Fruit fly (Drosophila melanogaster): Measurements from ENCODE around the gene CG14411.
A peak's percentile ranks its signal among the peaks of the same experiment; 100 is the strongest.

CG14411 gene

dm6 chrX:14882536-14883118 is 50.2 kb downstream of the CG14411 start, which contains the start of the genes CG45064 and CG45065 (continued):
- peak; percentile 78 for TF ChIP-seq B-H1 (GFP tag; IDR thresholded peaks at IDR 0.05)
- TF ChIP-seq E2f2 (GFP tag; IDR thresholded peaks at IDR 0.05): peak; percentile 45; the same call in 1 of the 2 replicates
- peak; percentile 0 for TF ChIP-seq CG14965 (GFP tag; optimal IDR thresholded peaks at IDR 0.05; ENCODE audit: borderline replicate concordance)
- no peak for TF ChIP-seq CG11085 (GFP tag; IDR thresholded peaks at IDR 0.05)
- TF ChIP-seq vfl (GFP tag; optimal IDR thresholded peaks at IDR 0.05): peak; percentile 62
- TF ChIP-seq pho (GFP tag; optimal IDR thresholded peaks at IDR 0.05): peak; percentile 73
- no peak for TF ChIP-seq pfk (GFP tag; optimal IDR thresholded peaks at IDR 0.05)
- peak; percentile 84 for TF ChIP-seq gcm (GFP tag; optimal IDR thresholded peaks at IDR 0.05)
- TF ChIP-seq CG10321 (GFP tag; IDR thresholded peaks at IDR 0.05): no peak
- TF ChIP-seq h (optimal IDR thresholded peaks at IDR 0.05): no peak
- TF ChIP-seq croc (GFP tag; conservative IDR thresholded peaks at IDR 0.05): peak; percentile 74
- TF ChIP-seq bbx (GFP tag; IDR thresholded peaks at IDR 0.05; ENCODE audit: partially characterized antibody): no peak
- TF ChIP-seq Tbp (GFP tag; optimal IDR thresholded peaks at IDR 0.05): no peak
- TF ChIP-seq CG4282 (GFP tag; optimal IDR thresholded peaks at IDR 0.05): no peak
- TF ChIP-seq Sin3A (optimal IDR thresholded peaks at IDR 0.05): no peak
- TF ChIP-seq Awh (GFP tag; IDR thresholded peaks at IDR 0.05): peak; percentile 93
- no peak for TF ChIP-seq Adf1 (GFP tag; IDR thresholded peaks at IDR 0.05)
- TF ChIP-seq rib (GFP tag; IDR thresholded peaks at IDR 0.05): no peak
- peak; percentile 67 for TF ChIP-seq dati (GFP tag; IDR thresholded peaks at IDR 0.05)
- peak; percentile 11 for TF ChIP-seq slou (GFP tag; optimal IDR thresholded peaks at IDR 0.05)
- peak; percentile 79 for TF ChIP-seq CG9609 (GFP tag; optimal IDR thresholded peaks at IDR 0.05)
- peak; percentile 38 for TF ChIP-seq dm (GFP tag; optimal IDR thresholded peaks at IDR 0.05)
- TF ChIP-seq Dip2 (GFP tag; IDR thresholded peaks at IDR 0.05): no peak
- peak; percentile 56 for TF ChIP-seq wdn (GFP tag; IDR thresholded peaks at IDR 0.05)
- TF ChIP-seq zf30C (GFP tag; optimal IDR thresholded peaks at IDR 0.05): peak; percentile 51
- peak; percentile 92; the same call in 2 of the 3 replicates for TF ChIP-seq CG2199 (GFP tag; IDR thresholded peaks at IDR 0.05)
- no peak for TF ChIP-seq D (optimal IDR thresholded peaks at IDR 0.05)
- TF ChIP-seq D (GFP tag; optimal IDR thresholded peaks at IDR 0.05): peak; percentile 83
- peak; percentile 89 for TF ChIP-seq CG12391 (tag; optimal IDR thresholded peaks at IDR 0.05)
- peak; percentile 95 for TF ChIP-seq dmrt99B (tag; optimal IDR thresholded peaks at IDR 0.05)
- peak; percentile 79 for TF ChIP-seq CG15269 (tag; optimal IDR thresholded peaks at IDR 0.05)
- TF ChIP-seq Eip74EF (GFP tag; optimal IDR thresholded peaks at IDR 0.05): peak in 1 of 2 experiments; percentile 90
- TF ChIP-seq lbe (GFP tag; optimal IDR thresholded peaks at IDR 0.05): no peak
- TF ChIP-seq zen2 (GFP tag; IDR thresholded peaks at IDR 0.05; ENCODE audit: partially characterized antibody): no peak
- no peak for TF ChIP-seq pan (optimal IDR thresholded peaks at IDR 0.05)
- peak in 1 of 2 experiments; percentile 79 for TF ChIP-seq pan (GFP tag; optimal IDR thresholded peaks at IDR 0.05 in 1 of 2, IDR thresholded peaks at IDR 0.05 in 1 of 2)
- TF ChIP-seq CG1233 (GFP tag; optimal IDR thresholded peaks at IDR 0.05): peak; percentile 63
- TF ChIP-seq bsh (GFP tag; optimal IDR thresholded peaks at IDR 0.05): peak in 1 of 2 experiments; percentile 94
- peak; percentile 80 for TF ChIP-seq CG2875 (GFP tag; optimal IDR thresholded peaks at IDR 0.05)
- TF ChIP-seq CG11723 (GFP tag; optimal IDR thresholded peaks at IDR 0.05): peak; percentile 78
- peak; percentile 66 for TF ChIP-seq CG9437 (GFP tag; optimal IDR thresholded peaks at IDR 0.05)
- peak; percentile 94 for TF ChIP-seq HLH3B (GFP tag; IDR thresholded peaks at IDR 0.05)
- no peak for TF ChIP-seq luna (GFP tag; optimal IDR thresholded peaks at IDR 0.05)
- TF ChIP-seq ERR (GFP tag; optimal IDR thresholded peaks at IDR 0.05): peak; percentile 41
- peak; percentile 85 for TF ChIP-seq H2.0 (GFP tag; IDR thresholded peaks at IDR 0.05)
- TF ChIP-seq shn (GFP tag; optimal IDR thresholded peaks at IDR 0.05): peak; percentile 55
- peak; percentile 66 for TF ChIP-seq tgo (GFP tag; IDR thresholded peaks at IDR 0.05)
